Fruit fly (Drosophila melanogaster) whole organism, embryonic: ENCODE results near the gene CG32276.
A peak's percentile ranks its signal among the peaks of the same experiment; 100 is the strongest.

Source experiments
- Antp ChIP-seq: fragments of 200-800 bp; sonication (Bioruptor generic); optimal IDR thresholded peaks from 3 replicates; lab custom pipeline; 2016; ENCODE audit warnings: missing biosample characterization, missing genetic modification characterization
- Atf-2 ChIP-seq: fragments of 200-800 bp; sonication (Bioruptor generic); optimal IDR thresholded peaks from 2 replicates; lab custom pipeline; 2016; ENCODE audit warnings: missing biosample characterization, missing genetic modification characterization
- B-H1 ChIP-seq: fragments of 200-800 bp; sonication (Bioruptor generic); IDR thresholded peaks from 3 replicates; pipeline ENCODE4 v1.3.6; 2022; ENCODE audit warnings: missing biosample characterization, missing genetic modification characterization
- BtbVII ChIP-seq: fragments of 200-800 bp; sonication (Bioruptor generic); optimal IDR thresholded peaks from 3 replicates; lab custom pipeline; 2017; ENCODE audit warnings: missing biosample characterization, mild to moderate bottlenecking, missing genetic modification characterization
- CG11398 ChIP-seq: fragments of 200-800 bp; sonication (Bioruptor generic); optimal IDR thresholded peaks from 2 replicates; lab custom pipeline; 2016; ENCODE audit warnings: missing biosample characterization, missing genetic modification characterization
- CG11695 ChIP-seq: fragments of 200-800 bp; sonication (Bioruptor generic); IDR thresholded peaks from 3 replicates; pipeline ENCODE4 v1.3.6; 2022; ENCODE audit warnings: missing biosample characterization, missing genetic modification characterization
- CG13296 ChIP-seq: fragments of 200-800 bp; sonication (Bioruptor generic); optimal IDR thresholded peaks from 3 replicates; lab custom pipeline; 2018; ENCODE audit warnings: missing biosample characterization, mild to moderate bottlenecking, missing genetic modification characterization
- CG16815 ChIP-seq: fragments of 200-800 bp; sonication (Bioruptor generic); optimal IDR thresholded peaks from 3 replicates; lab custom pipeline; 2017; ENCODE audit warnings: missing biosample characterization, mild to moderate bottlenecking, missing genetic modification characterization
- CG17328 ChIP-seq: fragments of 200-800 bp; sonication (Bioruptor generic); IDR thresholded peaks from 2 replicates; pipeline ENCODE4 v1.3.6; 2022; ENCODE audit warnings: missing biosample characterization, missing genetic modification characterization
- CG2129 ChIP-seq: fragments of 200-800 bp; sonication (Bioruptor generic); IDR thresholded peaks from 2 replicates; pipeline ENCODE4 v1.3.6; 2022; ENCODE audit warnings: missing biosample characterization, missing genetic modification characterization; ENCODE audit not compliant: partially characterized antibody
- CG31365 ChIP-seq: fragments of 200-800 bp; sonication (Bioruptor generic); optimal IDR thresholded peaks from 2 replicates; lab custom pipeline; 2018; ENCODE audit warnings: missing biosample characterization, mild to moderate bottlenecking, missing genetic modification characterization
- CG31441 ChIP-seq: fragments of 200-800 bp; sonication (Bioruptor generic); IDR thresholded peaks from 2 replicates; pipeline ENCODE4 v1.3.6; 2022; ENCODE audit warnings: missing biosample characterization, missing genetic modification characterization
- CG3838 ChIP-seq: fragments of 200-800 bp; sonication (Bioruptor generic); optimal IDR thresholded peaks from 3 replicates; lab custom pipeline; 2016; ENCODE audit warnings: missing biosample characterization, missing genetic modification characterization
- CG6791 ChIP-seq: fragments of 200-800 bp; sonication (Bioruptor generic); IDR thresholded peaks from 3 replicates; pipeline ENCODE4 v1.3.6; 2022; ENCODE audit warnings: missing biosample characterization, missing genetic modification characterization; ENCODE audit not compliant: partially characterized antibody
- CG8944 ChIP-seq: fragments of 200-800 bp; sonication (Bioruptor generic); optimal IDR thresholded peaks from 3 replicates; lab custom pipeline; 2016; ENCODE audit warnings: missing biosample characterization, missing genetic modification characterization
- CHES-1-like ChIP-seq: fragments of 200-800 bp; sonication (Bioruptor generic); optimal IDR thresholded peaks from 2 replicates; lab custom pipeline; 2016; ENCODE audit warnings: missing biosample characterization, missing genetic modification characterization
- Dip3 ChIP-seq: fragments of 200-800 bp; sonication (Bioruptor generic); optimal IDR thresholded peaks from 3 replicates; lab custom pipeline; 2016; ENCODE audit warnings: missing biosample characterization, missing genetic modification characterization
- Doc3 ChIP-seq: fragments of 200-800 bp; sonication (Bioruptor generic); IDR thresholded peaks from 3 replicates; pipeline ENCODE4 v1.3.6; 2022; ENCODE audit warnings: missing biosample characterization, missing genetic modification characterization; ENCODE audit not compliant: partially characterized antibody
- ERR ChIP-seq: fragments of 200-800 bp; sonication (Bioruptor generic); optimal IDR thresholded peaks from 2 replicates; lab custom pipeline; 2016; ENCODE audit warnings: missing biosample characterization, missing genetic modification characterization
- Elba2 ChIP-seq: fragments of 200-800 bp; sonication (Bioruptor generic); optimal IDR thresholded peaks from 3 replicates; lab custom pipeline; 2016; ENCODE audit warnings: missing biosample characterization, missing genetic modification characterization
- H15 ChIP-seq: fragments of 200-800 bp; sonication (Bioruptor generic); IDR thresholded peaks from 3 replicates; pipeline ENCODE4 v1.3.6; 2022; ENCODE audit warnings: missing biosample characterization, missing genetic modification characterization
- HLH54F ChIP-seq: fragments of 200-800 bp; sonication (Bioruptor generic); optimal IDR thresholded peaks from 3 replicates; lab custom pipeline; 2016; ENCODE audit warnings: missing biosample characterization, missing genetic modification characterization
- Hr3 ChIP-seq: fragments of 200-800 bp; sonication (Bioruptor generic); optimal IDR thresholded peaks from 3 replicates; lab custom pipeline; 2016; ENCODE audit warnings: missing biosample characterization, missing genetic modification characterization
- Neu2 ChIP-seq: fragments of 200-800 bp; sonication (Bioruptor generic); optimal IDR thresholded peaks from 3 replicates; lab custom pipeline; 2016; ENCODE audit warnings: missing biosample characterization, missing genetic modification characterization, borderline replicate concordance
- Scr ChIP-seq: fragments of 200-800 bp; sonication (Bioruptor generic); IDR thresholded peaks from 2 replicates; pipeline ENCODE4 v1.3.6; 2022; ENCODE audit warnings: missing biosample characterization, missing genetic modification characterization; ENCODE audit not compliant: partially characterized antibody
- YL-1 ChIP-seq: fragments of 200-800 bp; sonication (Bioruptor generic); optimal IDR thresholded peaks from 3 replicates; lab custom pipeline; 2017; ENCODE audit warnings: missing biosample characterization, mild to moderate bottlenecking, missing genetic modification characterization
- ase ChIP-seq: fragments of 200-800 bp; sonication (Bioruptor generic); IDR thresholded peaks from 3 replicates; pipeline ENCODE4 v1.3.6; 2022; ENCODE audit warnings: missing biosample characterization, missing genetic modification characterization
- ash1 ChIP-seq: fragments of 200-800 bp; sonication (Bioruptor generic); optimal IDR thresholded peaks from 2 replicates; lab custom pipeline; 2018; ENCODE audit warnings: missing biosample characterization, mild to moderate bottlenecking, missing genetic modification characterization
- chinmo ChIP-seq: fragments of 200-800 bp; sonication (Bioruptor generic); IDR thresholded peaks from 4 replicates; pipeline ENCODE4 v1.3.6; 2022; ENCODE audit warnings: missing biosample characterization, missing genetic modification characterization; ENCODE audit not compliant: partially characterized antibody
- dm ChIP-seq: fragments of 200-800 bp; sonication (Bioruptor generic); optimal IDR thresholded peaks from 3 replicates; lab custom pipeline; 2016; ENCODE audit warnings: missing biosample characterization, missing genetic modification characterization
- ftz-f1 ChIP-seq: fragments of 200-800 bp; sonication (Bioruptor generic); optimal IDR thresholded peaks from 2 replicates; lab custom pipeline; 2016; ENCODE audit warnings: missing biosample characterization, missing genetic modification characterization
- hbn ChIP-seq: fragments of 200-800 bp; sonication (Bioruptor generic); IDR thresholded peaks from 2 replicates; pipeline ENCODE4 v1.3.6; 2022; ENCODE audit warnings: missing biosample characterization, missing genetic modification characterization; ENCODE audit not compliant: partially characterized antibody
- jing ChIP-seq: fragments of 200-800 bp; sonication (Bioruptor generic); optimal IDR thresholded peaks from 2 replicates; lab custom pipeline; 2018; ENCODE audit warnings: missing biosample characterization, mild to moderate bottlenecking, missing genetic modification characterization
- kah ChIP-seq: fragments of 200-800 bp; sonication (Bioruptor generic); optimal IDR thresholded peaks from 2 replicates; lab custom pipeline; 2018; ENCODE audit warnings: missing biosample characterization, mild to moderate bottlenecking, missing genetic modification characterization
- lilli ChIP-seq: fragments of 200-800 bp; sonication (Bioruptor generic); optimal IDR thresholded peaks from 3 replicates; lab custom pipeline; 2016; ENCODE audit warnings: missing biosample characterization, missing genetic modification characterization
- maf-S ChIP-seq: fragments of 200-800 bp; sonication (Bioruptor generic); optimal IDR thresholded peaks from 2 replicates; lab custom pipeline; 2016; ENCODE audit warnings: missing biosample characterization, missing genetic modification characterization
- oc ChIP-seq: fragments of 200-800 bp; sonication (Bioruptor generic); optimal IDR thresholded peaks from 2 replicates; lab custom pipeline; 2018; ENCODE audit warnings: missing biosample characterization, mild to moderate bottlenecking, missing genetic modification characterization, moderate library complexity
- odd ChIP-seq: fragments of 200-800 bp; sonication (Bioruptor generic); optimal IDR thresholded peaks from 2 replicates; lab custom pipeline; 2017; ENCODE audit warnings: missing biosample characterization, mild to moderate bottlenecking, missing genetic modification characterization
- pita ChIP-seq: fragments of 200-800 bp; sonication (Bioruptor generic); optimal IDR thresholded peaks from 2 replicates; lab custom pipeline; 2017; ENCODE audit warnings: missing biosample characterization, mild to moderate bottlenecking, missing genetic modification characterization
- salm ChIP-seq: fragments of 200-800 bp; sonication (Bioruptor generic); optimal IDR thresholded peaks from 2 replicates; lab custom pipeline; 2018; ENCODE audit warnings: missing biosample characterization, mild to moderate bottlenecking, missing genetic modification characterization
- sens-2 ChIP-seq: fragments of 200-800 bp; sonication (Bioruptor generic); IDR thresholded peaks from 2 replicates; pipeline ENCODE4 v1.3.6; 2022; ENCODE audit warnings: missing biosample characterization, missing genetic modification characterization
- sima ChIP-seq: fragments of 200-800 bp; sonication (Bioruptor generic); optimal IDR thresholded peaks from 2 replicates; lab custom pipeline; 2016; ENCODE audit warnings: missing biosample characterization, missing genetic modification characterization
- so ChIP-seq: fragments of 200-800 bp; sonication (Bioruptor generic); IDR thresholded peaks from 3 replicates; pipeline ENCODE4 v1.3.6; 2022; ENCODE audit warnings: missing biosample characterization, missing genetic modification characterization
- tap ChIP-seq: fragments of 200-800 bp; optimal IDR thresholded peaks from 3 replicates; lab custom pipeline; 2019; ENCODE audit warnings: missing biosample characterization, mild to moderate bottlenecking, missing genetic modification characterization, moderate library complexity
- tgo ChIP-seq: fragments of 200-800 bp; sonication (Bioruptor generic); IDR thresholded peaks from 3 replicates; pipeline ENCODE4 v1.3.6; 2022; ENCODE audit warnings: missing biosample characterization, missing genetic modification characterization
- toy ChIP-seq: fragments of 200-800 bp; sonication (Bioruptor generic); IDR thresholded peaks from 2 replicates; pipeline ENCODE4 v1.3.6; 2022; ENCODE audit warnings: missing biosample characterization, missing genetic modification characterization
- unc-4 ChIP-seq: fragments of 200-800 bp; sonication (Bioruptor generic); IDR thresholded peaks from 2 replicates; pipeline ENCODE4 v1.3.6; 2022; ENCODE audit warnings: missing biosample characterization, missing genetic modification characterization; ENCODE audit not compliant: partially characterized antibody
- zfh2 ChIP-seq: fragments of 200-800 bp; sonication (Bioruptor generic); optimal IDR thresholded peaks from 2 replicates; lab custom pipeline; 2016; ENCODE audit warnings: missing biosample characterization, missing genetic modification characterization

CG32276 gene

dm6 chr3L:3148125-3149059 is 50.5 kb downstream of the CG32276 start, which contains the start of the genes Usp5 and BtbVII (continued):
- TF ChIP-seq ase (GFP tag; lab: Robert Waterston, UW) (no peak; the same call in 2 of the 3 replicates), tap (tag; lab: Kevin White, UChicago) (no peak), toy (GFP tag; lab: Robert Waterston, UW) (no peak), CG11695 (GFP tag; lab: Robert Waterston, UW) (no peak; the same call in 2 of the 3 replicates), odd (GFP tag; lab: Kevin White, UChicago) (no peak), CG11398 (peak; percentile 29), B-H1 (GFP tag; lab: Robert Waterston, UW) (peak; percentile 40; the same call in 1 of the 3 replicates), ERR (GFP tag; lab: Kevin White, UChicago) (peak; percentile 6), hbn (peak; percentile 97), Doc3 (peak; percentile 99), BtbVII (GFP tag; lab: Kevin White, UChicago) (peak; percentile 13), CG31365 (tag; lab: Kevin White, UChicago) (peak; percentile 38), so (GFP tag; lab: Robert Waterston, UW) (0 out of 3 replicates have a peak, but pooled peaks have one; percentile 7), sima (no peak), CG3838 (GFP tag; lab: Kevin White, UChicago) (no peak), zfh2 (peak; percentile 72), Scr (GFP tag; lab: Robert Waterston, UW) (peak; percentile 99), H15 (0 out of 3 replicates have a peak, but pooled peaks have one; percentile 13), dm (GFP tag; lab: Kevin White, UChicago) (peak; percentile 60), sens-2 (GFP tag; lab: Robert Waterston, UW) (no peak), oc (tag; lab: Kevin White, UChicago) (no peak), CG31441 (GFP tag; lab: Robert Waterston, UW) (peak; percentile 49; the same call in 1 of the 2 replicates), chinmo (peak; percentile 99), CG2129 (GFP tag; lab: Robert Waterston, UW) (peak; percentile 96), Neu2 (no peak), lilli (GFP tag; lab: Kevin White, UChicago) (peak; percentile 84), HLH54F (peak; percentile 73), unc-4 (GFP tag; lab: Robert Waterston, UW) (peak; percentile 98), jing (GFP tag; lab: Kevin White, UChicago) (no peak), YL-1 (no peak), ash1 (GFP tag; lab: Kevin White, UChicago) (no peak), CG17328 (GFP tag; lab: Robert Waterston, UW) (peak; percentile 30; the same call in 1 of the 2 replicates), salm (tag; lab: Kevin White, UChicago) (no peak), CG8944 (GFP tag; lab: Kevin White, UChicago) (peak; percentile 72), Elba2 (GFP tag; lab: Kevin White, UChicago) (peak; percentile 96), pita (GFP tag; lab: Kevin White, UChicago) (no peak), Atf-2 (GFP tag; lab: Kevin White, UChicago) (peak; percentile 10), Antp (GFP tag; lab: Kevin White, UChicago) (peak; percentile 81), kah (no peak), CG13296 (GFP tag; lab: Kevin White, UChicago) (peak; percentile 39), Hr3 (GFP tag; lab: Kevin White, UChicago) (peak; percentile 63), CHES-1-like (GFP tag; lab: Kevin White, UChicago) (peak; percentile 62), CG16815 (GFP tag; lab: Kevin White, UChicago) (peak; percentile 17), maf-S (GFP tag; lab: Kevin White, UChicago) (peak; percentile 49), tgo (GFP tag; lab: Robert Waterston, UW) (peak; percentile 60; the same call in 1 of the 3 replicates), ftz-f1 (GFP tag; lab: Kevin White, UChicago) (peak; percentile 87), Dip3 (GFP tag; lab: Kevin White, UChicago) (peak; percentile 49), CG6791 (GFP tag; lab: Robert Waterston, UW) (peak; percentile 80)
